Fruit fly (Drosophila melanogaster): ENCODE data around the gene Sur-8.

DNA sequence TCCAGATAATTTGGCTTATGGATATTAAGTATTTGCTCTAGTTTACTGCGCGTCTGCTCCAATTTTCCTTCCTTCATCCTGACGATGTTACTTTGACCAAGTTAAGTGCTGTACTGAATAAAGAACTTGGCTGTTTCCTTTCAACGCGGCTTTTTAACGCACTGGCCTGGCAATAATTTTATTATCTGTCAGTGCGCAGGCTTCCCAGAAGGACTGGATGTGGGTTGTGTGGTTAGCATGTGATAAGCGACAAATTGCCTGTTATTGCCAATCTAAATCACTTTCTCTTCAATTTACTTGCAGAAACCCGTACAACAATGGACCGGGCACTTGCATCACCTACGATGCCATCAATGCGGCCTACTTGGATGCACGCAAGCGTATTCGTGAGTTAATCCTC, 38.3 kb upstream of the Sur-8 start, which contains the start of gene CG14331:
- TF ChIP-seq usp (GFP tag; optimal IDR thresholded peaks at IDR 0.05) (no peak), psq (optimal IDR thresholded peaks at IDR 0.05) (no peak), pan (optimal IDR thresholded peaks at IDR 0.05) (no peak), EcR (GFP tag; optimal IDR thresholded peaks at IDR 0.05) (no peak), Dll (optimal IDR thresholded peaks at IDR 0.05) (no peak), CG8478 (optimal IDR thresholded peaks at IDR 0.05) (no peak)

All from whole organism.